Worm (Caenorhabditis elegans) whole organism, mixed stage, embryonic: ENCODE measurements around the gene acox-1.5.

ENCODE experiments used
- M03D4.4 ChIP-seq: sonication (generic microtip); optimal IDR thresholded peaks from 2 replicates; lab custom pipeline; 2017; ENCODE audit warnings: mild to moderate bottlenecking, missing genetic modification characterization, missing compliant biosample characterization
- bed-3 ChIP-seq: fragments of 200-800 bp; sonication (Bioruptor generic); optimal IDR thresholded peaks from 3 replicates; lab custom pipeline; 2018; ENCODE audit warnings: mild to moderate bottlenecking, missing genetic modification characterization, moderate library complexity, missing compliant biosample characterization
- blmp-1 ChIP-seq: fragments of 150-350 bp; optimal IDR thresholded peaks from 2 replicates; lab custom pipeline; 2014; ENCODE audit warnings: missing biosample characterization, missing genetic modification characterization
- ceh-39 ChIP-seq: fragments of 150-350 bp; optimal IDR thresholded peaks from 2 replicates; lab custom pipeline; 2014; ENCODE audit warnings: missing biosample characterization, missing genetic modification characterization
- ceh-43 ChIP-seq: fragments of 200-800 bp; sonication (Bioruptor generic); optimal IDR thresholded peaks from 2 replicates; lab custom pipeline; 2018; ENCODE audit warnings: mild to moderate bottlenecking, missing genetic modification characterization, moderate library complexity, missing compliant biosample characterization
- ceh-83 ChIP-seq: fragments of 200-800 bp; sonication (Bioruptor generic); optimal IDR thresholded peaks from 2 replicates; lab custom pipeline; 2018; ENCODE audit warnings: mild to moderate bottlenecking, missing genetic modification characterization, missing compliant biosample characterization
- ces-1 ChIP-seq: fragments of 150-350 bp; optimal IDR thresholded peaks from 2 replicates; lab custom pipeline; 2014; ENCODE audit warnings: missing biosample characterization, missing genetic modification reagents, missing genetic modification characterization
- cnd-1 ChIP-seq: fragments of 200-800 bp; sonication (Bioruptor generic); optimal IDR thresholded peaks from 2 replicates; lab custom pipeline; 2018; ENCODE audit warnings: mild to moderate bottlenecking, missing genetic modification characterization, missing compliant biosample characterization
- drap-1 ChIP-seq: fragments of 200-800 bp; sonication (Bioruptor generic); optimal IDR thresholded peaks from 3 replicates; lab custom pipeline; 2018; ENCODE audit warnings: mild to moderate bottlenecking, missing genetic modification characterization, missing compliant biosample characterization
- elt-1 ChIP-seq: sonication (generic microtip); optimal IDR thresholded peaks from 2 replicates; lab custom pipeline; 2017; ENCODE audit warnings: missing genetic modification characterization, mild to moderate bottlenecking, missing compliant biosample characterization, antibody characterized with exemption, moderate library complexity, borderline replicate concordance; ENCODE audit not compliant: insufficient read depth
- elt-3 ChIP-seq: fragments of 150-350 bp; optimal IDR thresholded peaks from 2 replicates; lab custom pipeline; 2014; ENCODE audit warnings: missing biosample characterization, missing genetic modification characterization
- flh-1 ChIP-seq: fragments of 200-800 bp; sonication (Bioruptor generic); optimal IDR thresholded peaks from 2 replicates; lab custom pipeline; 2018; ENCODE audit warnings: mild to moderate bottlenecking, missing genetic modification characterization, moderate library complexity, missing compliant biosample characterization
- ham-2 ChIP-seq: fragments of 200-800 bp; sonication (Bioruptor generic); optimal IDR thresholded peaks from 2 replicates; lab custom pipeline; 2018; ENCODE audit warnings: mild to moderate bottlenecking, missing genetic modification characterization, missing compliant biosample characterization
- hlh-1 ChIP-seq: fragments of 150-350 bp; optimal IDR thresholded peaks from 2 replicates; lab custom pipeline; 2014; ENCODE audit warnings: missing biosample characterization, missing genetic modification reagents, missing genetic modification characterization
- lin-32 ChIP-seq: fragments of 200-800 bp; sonication (Bioruptor generic); optimal IDR thresholded peaks from 2 replicates; lab custom pipeline; 2018; ENCODE audit warnings: mild to moderate bottlenecking, missing genetic modification characterization, missing compliant biosample characterization
- lsy-2 ChIP-seq: fragments of 150-350 bp; optimal IDR thresholded peaks from 2 replicates; lab custom pipeline; 2014; ENCODE audit warnings: missing biosample characterization, missing genetic modification characterization
- mab-5 ChIP-seq: fragments of 150-350 bp; optimal IDR thresholded peaks from 2 replicates; lab custom pipeline; 2014; ENCODE audit warnings: missing biosample characterization, missing genetic modification characterization
- mep-1 ChIP-seq: fragments of 150-350 bp; optimal IDR thresholded peaks from 2 replicates; lab custom pipeline; 2017; ENCODE audit warnings: missing biosample characterization, missing genetic modification reagents, missing genetic modification characterization, inconsistent platforms
- mls-2 ChIP-seq: sonication (generic microtip); optimal IDR thresholded peaks from 2 replicates; lab custom pipeline; 2016; ENCODE audit warnings: mild to moderate bottlenecking, missing genetic modification characterization, moderate library complexity, missing compliant biosample characterization
- nhr-12 ChIP-seq: fragments of 150-350 bp; optimal IDR thresholded peaks from 2 replicates; lab custom pipeline; 2014; ENCODE audit warnings: missing biosample characterization, missing genetic modification characterization
- nhr-2 ChIP-seq: fragments of 150-350 bp; optimal IDR thresholded peaks from 2 replicates; lab custom pipeline; 2014; ENCODE audit warnings: missing biosample characterization, missing genetic modification characterization
- nhr-237 ChIP-seq: fragments of 150-350 bp; optimal IDR thresholded peaks from 2 replicates; lab custom pipeline; 2014; ENCODE audit warnings: missing biosample characterization, missing genetic modification characterization
- nhr-76 ChIP-seq: sonication (generic microtip); optimal IDR thresholded peaks from 2 replicates; lab custom pipeline; 2017; ENCODE audit warnings: missing biosample characterization, missing genetic modification characterization
- pha-4 ChIP-seq: fragments of 150-350 bp; optimal IDR thresholded peaks from 2 replicates; lab custom pipeline; 2018; ENCODE audit warnings: missing biosample characterization, missing genetic modification reagents, missing genetic modification characterization
- sem-2 ChIP-seq: fragments of 200-800 bp; sonication (Bioruptor generic); optimal IDR thresholded peaks from 2 replicates; lab custom pipeline; 2018; ENCODE audit warnings: mild to moderate bottlenecking, missing genetic modification characterization, missing compliant biosample characterization
- snpc-4 ChIP-seq: fragments of 150-350 bp; optimal IDR thresholded peaks from 2 replicates; lab custom pipeline; 2014; ENCODE audit warnings: missing biosample characterization, missing genetic modification characterization
- sptf-1 ChIP-seq: sonication (generic microtip); optimal IDR thresholded peaks from 2 replicates; lab custom pipeline; 2017; ENCODE audit warnings: mild to moderate bottlenecking, missing genetic modification characterization, moderate library complexity, missing compliant biosample characterization
- tbx-8 ChIP-seq: fragments of 200-800 bp; sonication (Bioruptor generic); optimal IDR thresholded peaks from 2 replicates; lab custom pipeline; 2018; ENCODE audit warnings: mild to moderate bottlenecking, missing genetic modification characterization, moderate library complexity, missing compliant biosample characterization
- unc-39 ChIP-seq: fragments of 150-350 bp; optimal IDR thresholded peaks from 2 replicates; lab custom pipeline; 2014; ENCODE audit warnings: missing biosample characterization, missing genetic modification characterization
- unc-62 ChIP-seq: fragments of 150-350 bp; optimal IDR thresholded peaks from 2 replicates; lab custom pipeline; 2014; ENCODE audit warnings: missing biosample characterization, missing genetic modification reagents, missing genetic modification characterization
- zip-8 ChIP-seq: fragments of 150-350 bp; optimal IDR thresholded peaks from 2 replicates; lab custom pipeline; 2014; ENCODE audit warnings: missing biosample characterization, missing genetic modification characterization
- ztf-11 ChIP-seq: fragments of 150-350 bp; optimal IDR thresholded peaks from 2 replicates; lab custom pipeline; 2014; ENCODE audit warnings: missing biosample characterization, missing genetic modification characterization

Gene acox-1.5

ce11 chrIII:9580039-9580891, 11.7 kb downstream of the acox-1.5 start, which contains the start of gene ced-7:
ced-7 (minus strand) TSS chrIII:9580089.
- TF ChIP-seq mep-1 (tag; lab: Kevin White, UChicago) (peak; percentile 35), ces-1 (GFP tag; lab: Kevin White, UChicago) (peak; percentile 11), nhr-237 (tag; lab: Kevin White, UChicago) (no peak)

- TF ChIP-seq mls-2 (no peak), ceh-83 (GFP tag; lab: Kevin White, UChicago) (no peak), bed-3 (GFP tag; lab: Kevin White, UChicago) (no peak), lsy-2 (tag; lab: Kevin White, UChicago) (no peak), unc-39 (tag; lab: Kevin White, UChicago) (no peak), elt-1 (tag; lab: Kevin White, UChicago) (no peak), drap-1 (GFP tag; lab: Kevin White, UChicago) (no peak), ham-2 (no peak), mep-1 (tag; lab: Kevin White, UChicago) (no peak), nhr-12 (no peak), sptf-1 (tag; lab: Kevin White, UChicago) (no peak), ces-1 (GFP tag; lab: Kevin White, UChicago) (no peak), flh-1 (GFP tag; lab: Kevin White, UChicago) (no peak)
Measured at ce11 chrIII:9570869-9571268, 21.1 kb downstream of the acox-1.5 start.

- TF ChIP-seq ceh-83 (GFP tag; lab: Kevin White, UChicago) = no peak
- TF ChIP-seq pha-4 (tag; lab: Kevin White, UChicago) = no peak
- no peak for TF ChIP-seq cnd-1
- no peak for TF ChIP-seq snpc-4 (tag; lab: Kevin White, UChicago)
- TF ChIP-seq nhr-237 (tag; lab: Kevin White, UChicago) = no peak
- TF ChIP-seq mls-2 = no peak
- no peak for TF ChIP-seq ham-2
- TF ChIP-seq elt-3 (tag; lab: Kevin White, UChicago) = no peak
- no peak for TF ChIP-seq ceh-43
- no peak for TF ChIP-seq lin-32
- no peak for TF ChIP-seq lsy-2 (tag; lab: Kevin White, UChicago)
- no peak for TF ChIP-seq tbx-8 (GFP tag; lab: Kevin White, UChicago)
- no peak for TF ChIP-seq zip-8
- no peak for TF ChIP-seq nhr-12
- TF ChIP-seq ceh-39 (tag; lab: Kevin White, UChicago) = no peak
- no peak for TF ChIP-seq flh-1 (GFP tag; lab: Kevin White, UChicago)
- TF ChIP-seq unc-39 (tag; lab: Kevin White, UChicago) = no peak
Measured at ce11 chrIII:9568451-9568850, 23.5 kb downstream of the acox-1.5 start, which contains the start of gene C48B4.13. C48B4.13 (plus strand) TSS chrIII:9568751.

ce11 chrIII:9565973-9566372, 26.0 kb downstream of the acox-1.5 start, which contains the start of gene C48B4.11:
C48B4.11 (minus strand) TSS chrIII:9566115.
- TF ChIP-seq ham-2 (no peak), unc-62 (GFP tag; lab: Kevin White, UChicago) (no peak), elt-1 (tag; lab: Kevin White, UChicago) (no peak), nhr-12 (no peak), mep-1 (tag; lab: Kevin White, UChicago) (no peak), nhr-237 (tag; lab: Kevin White, UChicago) (no peak), snpc-4 (tag; lab: Kevin White, UChicago) (no peak), drap-1 (GFP tag; lab: Kevin White, UChicago) (no peak)

DNA sequence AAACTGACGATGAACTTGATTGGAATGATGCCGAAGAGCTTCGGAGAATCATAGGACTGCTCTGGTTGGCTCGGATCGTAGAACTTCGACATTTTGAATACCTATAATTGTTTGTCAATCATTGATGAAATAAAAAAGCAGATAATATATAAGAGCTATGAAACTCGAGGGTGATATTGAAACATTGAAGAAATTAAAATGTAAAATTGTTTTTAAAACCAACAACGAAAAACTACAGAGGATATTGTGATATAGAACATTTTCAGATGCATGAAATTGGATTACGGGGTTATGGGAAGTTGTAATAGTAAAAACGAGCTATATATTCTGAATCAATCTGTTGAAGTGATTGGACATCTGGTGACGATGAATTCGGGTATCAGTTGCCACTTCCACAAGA, 27.6 kb downstream of the acox-1.5 start, which contains the start of gene C48B4.10:
C48B4.10 (minus strand) TSS at position 101 of the 400 bp plus-strand sequence.
- TF ChIP-seq elt-1 (tag; lab: Kevin White, UChicago) = no peak
- no peak for TF ChIP-seq snpc-4 (tag; lab: Kevin White, UChicago)
- TF ChIP-seq mls-2 = no peak
- TF ChIP-seq lsy-2 (tag; lab: Kevin White, UChicago) = no peak
- no peak for TF ChIP-seq sptf-1 (tag; lab: Kevin White, UChicago)
- no peak for TF ChIP-seq cnd-1
- no peak for TF ChIP-seq blmp-1 (tag; lab: Kevin White, UChicago)
- TF ChIP-seq ceh-43 = no peak
- TF ChIP-seq ham-2 = no peak
- no peak for TF ChIP-seq ztf-11 (tag; lab: Kevin White, UChicago)
- no peak for TF ChIP-seq M03D4.4 (tag; lab: Kevin White, UChicago)
- TF ChIP-seq mab-5 (tag; lab: Kevin White, UChicago) = no peak
- TF ChIP-seq ceh-83 (GFP tag; lab: Kevin White, UChicago) = no peak
- no peak for TF ChIP-seq nhr-2 (tag; lab: Kevin White, UChicago)
- no peak for TF ChIP-seq sem-2 (GFP tag; lab: Kevin White, UChicago)
- no peak for TF ChIP-seq nhr-76 (tag; lab: Kevin White, UChicago)
- no peak for TF ChIP-seq hlh-1 (tag; lab: Kevin White, UChicago)
- TF ChIP-seq nhr-12 = no peak
- TF ChIP-seq pha-4 (tag; lab: Kevin White, UChicago) = no peak
